Fruit fly (Drosophila melanogaster): ENCODE results near the gene GATAe.

GATAe gene

dm6 chr3R:15987064-15987649 is 21.7 kb upstream of the GATAe start:
- TF ChIP-seq psq (optimal IDR thresholded peaks at IDR 0.05) (no peak), Sin3A (optimal IDR thresholded peaks at IDR 0.05) (no peak), h (optimal IDR thresholded peaks at IDR 0.05) (no peak), Myc (optimal IDR thresholded peaks at IDR 0.05) (no peak), insv (optimal IDR thresholded peaks at IDR 0.05) (no peak), ttk (optimal IDR thresholded peaks at IDR 0.05) (no peak)

DNA sequence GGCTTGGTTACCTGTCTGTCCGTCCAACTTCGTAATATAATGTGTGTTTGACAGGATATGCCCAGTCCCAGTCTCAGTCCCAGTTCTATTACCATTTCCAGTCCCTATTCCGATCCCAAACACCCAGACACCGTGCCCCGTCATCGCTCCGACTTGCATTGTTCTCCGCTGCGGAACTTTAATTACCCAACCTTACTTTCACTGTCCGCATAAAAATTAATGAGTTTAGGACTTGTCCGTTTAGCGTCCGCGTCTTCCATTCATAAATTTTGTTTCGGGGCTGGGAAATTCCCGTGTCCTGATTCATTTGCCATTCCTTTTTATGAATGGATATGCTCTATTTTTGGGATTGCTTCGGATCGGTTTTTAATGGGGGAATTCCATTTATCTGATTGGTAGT is 20.6 kb upstream of the GATAe start:
- TF ChIP-seq h (optimal IDR thresholded peaks at IDR 0.05) (no peak), ttk (optimal IDR thresholded peaks at IDR 0.05) (no peak)

dm6 chr3R:15989217-15989921 is 19.5 kb upstream of the GATAe start:
- TF ChIP-seq ttk (optimal IDR thresholded peaks at IDR 0.05) (no peak), Myc (optimal IDR thresholded peaks at IDR 0.05) (no peak), h (optimal IDR thresholded peaks at IDR 0.05) (no peak), insv (optimal IDR thresholded peaks at IDR 0.05) (no peak), Sin3A (optimal IDR thresholded peaks at IDR 0.05) (no peak)

DNA sequence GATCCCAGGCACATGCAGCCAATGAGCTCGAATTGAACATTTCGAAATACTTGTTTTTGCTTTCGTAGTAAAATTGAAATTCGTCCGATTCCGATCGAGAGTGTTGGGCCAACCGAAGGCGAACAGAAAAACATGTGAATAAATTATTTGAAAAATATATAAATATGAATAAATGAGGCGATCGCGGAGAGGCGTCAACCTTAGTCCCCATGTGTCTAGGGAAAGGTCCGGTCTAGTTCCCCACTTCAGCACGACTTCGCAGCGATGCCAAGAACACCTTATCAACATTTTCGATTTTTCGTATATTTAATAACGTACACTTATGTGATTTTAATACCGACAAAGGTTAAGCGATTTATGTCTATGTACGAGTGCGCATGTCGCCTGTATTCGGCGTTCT is 17.3 kb upstream of the GATAe start:
- TF ChIP-seq psq (optimal IDR thresholded peaks at IDR 0.05) (no peak), insv (optimal IDR thresholded peaks at IDR 0.05) (no peak), ttk (optimal IDR thresholded peaks at IDR 0.05) (no peak), h (optimal IDR thresholded peaks at IDR 0.05) (no peak), Sin3A (optimal IDR thresholded peaks at IDR 0.05) (no peak), Myc (optimal IDR thresholded peaks at IDR 0.05) (no peak)

dm6 chr3R:15993139-15993804 is 15.6 kb upstream of the GATAe start:
- TF ChIP-seq psq (optimal IDR thresholded peaks at IDR 0.05) (no peak), Myc (optimal IDR thresholded peaks at IDR 0.05) (no peak), Sin3A (optimal IDR thresholded peaks at IDR 0.05) (no peak), ttk (optimal IDR thresholded peaks at IDR 0.05) (no peak), insv (optimal IDR thresholded peaks at IDR 0.05) (no peak), h (optimal IDR thresholded peaks at IDR 0.05) (no peak)

DNA sequence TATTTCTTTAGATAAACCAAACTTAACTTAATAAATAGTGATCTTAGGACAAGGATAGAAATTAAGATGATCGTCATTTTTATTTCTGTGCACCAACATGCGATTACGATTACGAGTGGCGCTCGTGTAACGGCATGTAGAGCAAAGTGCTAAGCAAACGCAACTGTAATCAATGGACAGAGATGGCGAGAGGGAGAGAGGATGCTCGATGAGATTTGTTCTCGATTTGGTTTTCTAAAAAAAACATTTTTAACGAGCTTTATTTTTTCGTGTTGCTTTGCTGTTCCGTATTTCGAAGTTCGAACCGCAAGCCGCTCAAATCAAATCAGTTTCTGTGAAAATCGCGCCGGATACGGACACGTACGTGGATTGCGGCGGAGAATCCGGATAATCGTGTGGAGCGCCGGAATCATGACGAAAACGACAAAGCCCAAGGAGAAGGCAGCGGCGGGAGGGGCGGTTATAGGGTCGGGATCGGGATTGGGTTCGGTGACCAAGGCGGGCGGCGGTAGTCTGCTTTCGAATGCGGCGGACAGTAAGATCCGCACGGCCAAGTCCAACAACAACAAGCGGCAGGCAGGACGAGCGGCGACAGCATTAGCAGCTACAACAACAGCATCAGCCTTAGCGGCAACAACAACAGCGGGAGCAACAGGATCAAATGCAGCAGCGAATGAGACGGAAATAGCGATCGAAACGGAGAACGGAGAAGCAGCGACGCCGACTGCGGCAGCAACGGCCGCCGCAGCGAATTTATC is 14.9 kb upstream of the GATAe start:
- no peak for TF ChIP-seq Sin3A (optimal IDR thresholded peaks at IDR 0.05)
- TF ChIP-seq h (optimal IDR thresholded peaks at IDR 0.05), result no peak
- no peak for TF ChIP-seq Myc (optimal IDR thresholded peaks at IDR 0.05)
- TF ChIP-seq insv (optimal IDR thresholded peaks at IDR 0.05), result no peak
- no peak for TF ChIP-seq ttk (optimal IDR thresholded peaks at IDR 0.05)
- no peak for TF ChIP-seq psq (optimal IDR thresholded peaks at IDR 0.05)

dm6 chr3R:15994573-15994869 is 14.4 kb upstream of the GATAe start:
- TF ChIP-seq ttk (optimal IDR thresholded peaks at IDR 0.05), result no peak
- no peak for TF ChIP-seq h (optimal IDR thresholded peaks at IDR 0.05)
- no peak for TF ChIP-seq Myc (optimal IDR thresholded peaks at IDR 0.05)
- TF ChIP-seq psq (optimal IDR thresholded peaks at IDR 0.05), result no peak
- no peak for TF ChIP-seq insv (optimal IDR thresholded peaks at IDR 0.05)
- no peak for TF ChIP-seq Sin3A (optimal IDR thresholded peaks at IDR 0.05)

DNA sequence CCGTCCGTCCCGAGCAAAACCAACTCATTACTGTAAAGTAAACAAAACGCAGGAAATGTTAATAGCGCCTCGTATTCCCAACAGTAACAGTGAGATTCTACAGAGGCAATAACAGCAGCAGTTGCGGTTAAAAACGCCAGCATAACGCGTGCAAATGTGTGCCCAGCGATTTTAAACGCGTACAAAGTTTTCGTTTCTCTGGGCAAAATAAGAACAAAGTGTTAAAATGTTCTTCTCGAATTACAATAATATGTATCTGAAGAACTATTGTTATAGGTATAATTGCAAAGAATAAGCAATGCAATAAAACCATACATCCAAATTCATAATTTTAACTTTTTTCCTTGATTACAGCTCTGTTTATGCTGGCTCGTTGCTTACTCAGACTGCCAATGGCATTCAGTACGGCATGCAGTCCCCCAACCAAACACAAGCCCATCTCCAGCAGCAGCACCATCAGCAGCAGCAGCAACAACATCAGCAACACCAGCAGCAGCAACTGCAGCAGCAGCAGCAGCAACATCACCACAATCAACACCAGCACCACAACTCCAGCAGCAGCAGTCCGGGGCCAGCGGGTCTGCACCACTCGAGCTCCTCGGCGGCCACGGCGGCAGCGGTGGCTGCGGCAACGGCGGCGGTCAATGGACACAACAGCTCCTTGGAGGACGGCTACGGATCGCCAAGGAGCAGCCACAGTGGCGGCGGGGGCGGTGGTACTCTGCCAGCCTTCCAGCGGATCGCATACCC is 9.8 kb upstream of the GATAe start:
- TF ChIP-seq Myc (optimal IDR thresholded peaks at IDR 0.05), result no peak
- TF ChIP-seq Sin3A (optimal IDR thresholded peaks at IDR 0.05), result no peak
- no peak for TF ChIP-seq h (optimal IDR thresholded peaks at IDR 0.05)
- no peak for TF ChIP-seq ttk (optimal IDR thresholded peaks at IDR 0.05)
- TF ChIP-seq insv (optimal IDR thresholded peaks at IDR 0.05), result no peak
- no peak for TF ChIP-seq psq (optimal IDR thresholded peaks at IDR 0.05)

DNA sequence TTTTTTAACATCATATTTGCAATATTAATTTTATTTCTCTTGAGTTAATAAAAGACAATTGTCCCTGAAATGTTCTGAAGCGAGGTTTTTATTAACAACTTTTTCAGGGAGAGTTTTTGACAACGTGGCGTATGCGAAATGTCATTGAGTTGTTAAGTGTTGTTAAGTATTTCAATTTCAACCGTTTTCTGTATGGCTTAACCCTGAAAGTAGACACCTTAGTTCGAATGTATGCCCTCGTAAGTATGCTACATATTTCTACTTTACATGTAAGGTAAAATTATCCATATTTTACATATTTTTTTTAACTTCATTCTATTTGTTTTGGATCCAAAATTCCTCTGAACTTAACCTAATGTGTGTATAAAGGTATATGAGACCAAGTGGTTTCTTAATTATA is 4.9 kb upstream of the GATAe start:
- TF ChIP-seq psq (optimal IDR thresholded peaks at IDR 0.05) (no peak), ttk (optimal IDR thresholded peaks at IDR 0.05) (no peak), Sin3A (optimal IDR thresholded peaks at IDR 0.05) (no peak), insv (optimal IDR thresholded peaks at IDR 0.05) (no peak), Myc (optimal IDR thresholded peaks at IDR 0.05) (no peak), h (optimal IDR thresholded peaks at IDR 0.05) (no peak)

dm6 chr3R:16004691-16005474 is 4.0 kb upstream of the GATAe start:
- TF ChIP-seq insv (optimal IDR thresholded peaks at IDR 0.05) (no peak), psq (optimal IDR thresholded peaks at IDR 0.05) (no peak), Myc (optimal IDR thresholded peaks at IDR 0.05) (no peak), ttk (optimal IDR thresholded peaks at IDR 0.05) (no peak), Sin3A (optimal IDR thresholded peaks at IDR 0.05) (no peak), h (optimal IDR thresholded peaks at IDR 0.05) (no peak)

dm6 chr3R:16005943-16006342 is 3.0 kb upstream of the GATAe start:
- TF ChIP-seq psq (optimal IDR thresholded peaks at IDR 0.05) (no peak), insv (optimal IDR thresholded peaks at IDR 0.05) (no peak), Myc (optimal IDR thresholded peaks at IDR 0.05) (no peak), h (optimal IDR thresholded peaks at IDR 0.05) (no peak), Sin3A (optimal IDR thresholded peaks at IDR 0.05) (no peak), ttk (optimal IDR thresholded peaks at IDR 0.05) (no peak)

All from Kc167 (cell line).